Worm (Caenorhabditis elegans) whole organism, L3 larva: ENCODE measurements around the gene Y53C12B.7.

Experiments
- R02D3.7 ChIP-seq: fragments of 150-350 bp; optimal IDR thresholded peaks from 2 replicates; lab custom pipeline; 2014; ENCODE audit warnings: missing biosample characterization, missing genetic modification characterization
- ZK546.5 ChIP-seq: sonication (generic microtip); optimal IDR thresholded peaks from 2 replicates; lab custom pipeline; 2017; ENCODE audit warnings: missing biosample characterization, missing genetic modification characterization
- aly-2 ChIP-seq: fragments of 150-350 bp; optimal IDR thresholded peaks from 2 replicates; lab custom pipeline; 2014; ENCODE audit warnings: missing biosample characterization, missing genetic modification characterization
- ceh-16 ChIP-seq: sonication (generic microtip); optimal IDR thresholded peaks from 2 replicates; lab custom pipeline; 2017; ENCODE audit warnings: missing biosample characterization, missing genetic modification characterization
- ceh-82 ChIP-seq: fragments of 150-350 bp; optimal IDR thresholded peaks from 2 replicates; lab custom pipeline; 2014; ENCODE audit warnings: missing biosample characterization, missing genetic modification characterization
- ceh-9 ChIP-seq: sonication (generic microtip); optimal IDR thresholded peaks from 2 replicates; lab custom pipeline; 2018; ENCODE audit warnings: missing biosample characterization, missing genetic modification characterization
- egl-27 ChIP-seq: sonication (generic microtip); optimal IDR thresholded peaks from 4 replicates; lab custom pipeline; 2017; ENCODE audit warnings: missing biosample characterization, missing genetic modification reagents, missing genetic modification characterization
- egl-5 ChIP-seq: fragments of 150-350 bp; optimal IDR thresholded peaks from 2 replicates; lab custom pipeline; 2017; ENCODE audit warnings: missing biosample characterization, missing genetic modification reagents, missing genetic modification characterization, inconsistent platforms
- elt-1 ChIP-seq: fragments of 150-350 bp; optimal IDR thresholded peaks from 2 replicates; lab custom pipeline; 2014; ENCODE audit warnings: missing biosample characterization, missing genetic modification characterization
- eor-1 ChIP-seq, 2 experiments: fragments of 150-350 bp; optimal IDR thresholded peaks; 2 replicates each; lab custom pipeline; 2014 to 2018; ENCODE audit warnings: missing biosample characterization in 2 of 2, missing genetic modification characterization in 2 of 2
- fkh-10 ChIP-seq: sonication (generic microtip); optimal IDR thresholded peaks from 2 replicates; lab custom pipeline; 2017; ENCODE audit warnings: missing biosample characterization, missing genetic modification reagents, missing genetic modification characterization
- fkh-2 ChIP-seq: fragments of 150-350 bp; optimal IDR thresholded peaks from 2 replicates; lab custom pipeline; 2014; ENCODE audit warnings: missing biosample characterization, missing genetic modification reagents, missing genetic modification characterization
- fos-1 ChIP-seq: fragments of 150-350 bp; optimal IDR thresholded peaks from 2 replicates; lab custom pipeline; 2014; ENCODE audit warnings: missing biosample characterization, missing genetic modification characterization
- hmg-11 ChIP-seq: sonication (generic microtip); optimal IDR thresholded peaks from 2 replicates; lab custom pipeline; 2016; ENCODE audit warnings: missing genetic modification characterization, missing compliant biosample characterization
- jun-1 ChIP-seq: fragments of 150-350 bp; optimal IDR thresholded peaks from 2 replicates; lab custom pipeline; 2014; ENCODE audit warnings: missing biosample characterization, missing genetic modification reagents, missing genetic modification characterization
- lin-15B ChIP-seq: fragments of 150-350 bp; optimal IDR thresholded peaks from 2 replicates; lab custom pipeline; 2014; ENCODE audit warnings: missing biosample characterization, missing genetic modification characterization
- lin-39 ChIP-seq: fragments of 150-350 bp; optimal IDR thresholded peaks from 2 replicates; lab custom pipeline; 2018; ENCODE audit warnings: missing biosample characterization, missing genetic modification reagents, missing genetic modification characterization
- lsy-12 ChIP-seq: sonication (generic microtip); optimal IDR thresholded peaks from 2 replicates; lab custom pipeline; 2016; ENCODE audit warnings: mild to moderate bottlenecking, missing genetic modification characterization, missing compliant biosample characterization
- mdl-1 ChIP-seq: fragments of 150-350 bp; optimal IDR thresholded peaks from 2 replicates; lab custom pipeline; 2014; ENCODE audit warnings: missing biosample characterization, missing genetic modification characterization
- mml-1 ChIP-seq: fragments of 150-350 bp; sonication (generic microtip); optimal IDR thresholded peaks from 3 replicates; lab custom pipeline; 2014; ENCODE audit warnings: missing biosample characterization, missing genetic modification characterization
- nfya-1 ChIP-seq: sonication (generic microtip); optimal IDR thresholded peaks from 2 replicates; lab custom pipeline; 2017; ENCODE audit warnings: missing genetic modification characterization, mild to moderate bottlenecking, missing compliant biosample characterization, antibody characterized with exemption, moderate library complexity; ENCODE audit not compliant: insufficient read depth
- nhr-11 ChIP-seq: fragments of 150-350 bp; optimal IDR thresholded peaks from 2 replicates; lab custom pipeline; 2014; ENCODE audit warnings: missing biosample characterization, missing genetic modification characterization
- nhr-12 ChIP-seq: fragments of 150-350 bp; optimal IDR thresholded peaks from 2 replicates; lab custom pipeline; 2014; ENCODE audit warnings: missing biosample characterization, missing genetic modification characterization
- nhr-23 ChIP-seq: fragments of 150-350 bp; optimal IDR thresholded peaks from 2 replicates; lab custom pipeline; 2014; ENCODE audit warnings: missing biosample characterization, missing genetic modification reagents, missing genetic modification characterization
- nhr-237 ChIP-seq: fragments of 150-350 bp; optimal IDR thresholded peaks from 2 replicates; lab custom pipeline; 2014; ENCODE audit warnings: missing biosample characterization, missing genetic modification characterization
- nhr-25 ChIP-seq: sonication (generic microtip); optimal IDR thresholded peaks from 2 replicates; lab custom pipeline; 2017; ENCODE audit warnings: missing biosample characterization, missing genetic modification characterization
- nhr-28 ChIP-seq: fragments of 150-350 bp; optimal IDR thresholded peaks from 2 replicates; lab custom pipeline; 2014; ENCODE audit warnings: missing biosample characterization, missing genetic modification characterization
- nhr-43 ChIP-seq: sonication (generic microtip); optimal IDR thresholded peaks from 2 replicates; lab custom pipeline; 2016; ENCODE audit warnings: mild to moderate bottlenecking, missing genetic modification characterization, missing compliant biosample characterization; ENCODE audit not compliant: poor library complexity, severe bottlenecking
- nhr-67 ChIP-seq: fragments of 150-350 bp; optimal IDR thresholded peaks from 2 replicates; lab custom pipeline; 2014; ENCODE audit warnings: missing biosample characterization, missing genetic modification characterization
- nhr-76 ChIP-seq: fragments of 150-350 bp; sonication (generic microtip); optimal IDR thresholded peaks from 5 replicates; lab custom pipeline; 2014; ENCODE audit warnings: missing biosample characterization, missing genetic modification characterization
- pha-4 ChIP-seq: fragments of 150-350 bp; optimal IDR thresholded peaks from 2 replicates; lab custom pipeline; 2014; ENCODE audit warnings: missing biosample characterization, missing genetic modification reagents, missing genetic modification characterization
- pqm-1 ChIP-seq: fragments of 150-350 bp; optimal IDR thresholded peaks from 2 replicates; lab custom pipeline; 2017; ENCODE audit warnings: missing biosample characterization, missing genetic modification characterization, inconsistent platforms
- skn-1 ChIP-seq: fragments of 150-350 bp; optimal IDR thresholded peaks from 2 replicates; lab custom pipeline; 2014; ENCODE audit warnings: missing biosample characterization, missing genetic modification characterization
- tbx-2 ChIP-seq: sonication (generic microtip); optimal IDR thresholded peaks from 2 replicates; lab custom pipeline; 2016; ENCODE audit warnings: mild to moderate bottlenecking, missing genetic modification characterization, missing compliant biosample characterization
- unc-39 ChIP-seq: sonication (generic microtip); optimal IDR thresholded peaks from 4 replicates; lab custom pipeline; 2017; ENCODE audit warnings: missing biosample characterization, missing genetic modification characterization
- unc-62 ChIP-seq: fragments of 150-350 bp; sonication (generic microtip); optimal IDR thresholded peaks from 4 replicates; lab custom pipeline; 2014; ENCODE audit warnings: missing biosample characterization, missing genetic modification reagents, missing genetic modification characterization
- ztf-4 ChIP-seq: fragments of 150-350 bp; optimal IDR thresholded peaks from 2 replicates; lab custom pipeline; 2014; ENCODE audit warnings: missing biosample characterization, missing genetic modification characterization

The Y53C12B.7 gene

ce11 chrII:9729866-9730265, 23.2 kb downstream of the Y53C12B.7 start:
- TF ChIP-seq lin-39 (tag; lab: Kevin White, UChicago) (no peak), ceh-82 (tag; lab: Kevin White, UChicago) (no peak), R02D3.7 (tag; lab: Kevin White, UChicago) (no peak), hmg-11 (tag; lab: Kevin White, UChicago) (peak; percentile 19), nfya-1 (tag; lab: Kevin White, UChicago) (peak; percentile 20), egl-5 (tag; lab: Kevin White, UChicago) (peak; percentile 40)

DNA sequence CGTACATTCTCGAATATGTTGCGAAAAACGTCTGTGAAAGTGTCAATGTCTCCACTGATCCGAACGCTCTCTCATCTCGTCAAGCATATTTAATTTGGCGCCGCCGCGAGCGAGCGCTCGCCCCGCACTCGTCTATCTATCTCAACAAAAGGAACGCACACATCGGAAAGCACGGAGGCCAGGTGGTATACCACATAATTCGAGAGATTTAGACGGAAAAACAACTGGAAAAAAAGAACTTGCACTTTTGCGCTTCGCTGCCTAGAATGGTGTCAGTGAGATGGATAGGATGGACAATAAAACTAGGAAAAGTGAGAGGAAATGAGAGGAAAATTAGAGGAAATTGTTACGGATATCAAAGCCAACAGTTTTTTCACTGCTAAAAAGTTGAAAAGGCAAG, 23.8 kb downstream of the Y53C12B.7 start:
- TF ChIP-seq lin-15B (tag; lab: Kevin White, UChicago) (peak; percentile 35), jun-1 (tag; lab: Kevin White, UChicago) (no peak), eor-1 (tag; optimal IDR thresholded peaks at IDR 0.05; lab: Kevin White, UChicago) (no peak), nhr-237 (no peak), unc-62 (no peak), nhr-25 (tag; lab: Kevin White, UChicago) (peak; percentile 59), hmg-11 (tag; lab: Kevin White, UChicago) (no peak), nhr-23 (tag; lab: Kevin White, UChicago) (peak; percentile 71), pha-4 (tag; lab: Kevin White, UChicago) (peak; percentile 41)

DNA sequence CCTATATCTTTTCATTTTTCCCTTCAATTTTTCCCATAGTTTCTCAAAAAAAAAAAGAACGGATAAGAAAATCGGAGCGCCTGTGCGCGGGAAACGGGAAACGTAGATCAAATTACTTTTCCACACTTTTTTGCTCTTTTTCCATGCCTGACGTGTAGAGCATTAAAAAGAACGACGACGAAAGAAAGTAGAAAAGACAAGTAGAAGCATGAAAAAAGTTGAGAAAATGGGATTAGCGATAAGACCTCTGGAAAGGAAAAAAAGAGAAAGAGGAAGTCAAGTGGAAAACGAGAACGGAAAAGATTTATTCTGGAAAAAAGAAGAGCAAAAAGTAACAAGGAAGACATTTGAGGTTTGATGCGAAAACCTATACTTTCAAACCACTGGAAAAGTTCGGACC, 24.5 kb downstream of the Y53C12B.7 start:
- TF ChIP-seq fkh-10 (GFP tag; lab: Kevin White, UChicago) (peak; percentile 90), egl-27 (tag; lab: Kevin White, UChicago) (no peak)

DNA sequence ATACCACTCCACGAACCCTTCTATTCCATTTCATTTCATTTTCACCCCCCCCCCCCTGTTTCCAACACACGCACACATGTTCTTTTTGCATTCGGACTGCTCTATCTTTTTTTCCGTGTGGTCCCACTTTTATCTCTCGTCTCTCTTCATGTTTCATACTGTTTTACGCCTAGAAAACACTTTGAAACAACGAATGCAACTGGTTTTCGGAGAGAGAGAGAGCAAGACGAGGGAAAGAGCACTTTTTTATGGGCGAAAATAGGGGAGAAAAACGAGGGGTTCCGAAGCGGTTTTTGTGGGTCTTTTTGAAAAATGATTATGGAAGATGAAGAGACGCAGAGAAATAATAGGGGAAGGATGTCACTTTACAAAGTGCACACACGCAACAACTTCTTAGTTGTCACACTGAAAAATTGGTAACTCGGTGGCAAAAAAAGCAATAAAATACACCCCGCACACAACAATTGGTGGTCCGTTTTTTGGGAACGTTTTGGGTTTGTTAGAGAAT, 25.8 kb downstream of the Y53C12B.7 start:
- no peak for TF ChIP-seq tbx-2 (tag; lab: Kevin White, UChicago)
- TF ChIP-seq nhr-25 (tag; lab: Kevin White, UChicago) = no peak
- peak; percentile 46 for TF ChIP-seq egl-5 (tag; lab: Kevin White, UChicago)
- TF ChIP-seq lsy-12 (tag; lab: Kevin White, UChicago) = no peak
- TF ChIP-seq ztf-4 (tag; lab: Kevin White, UChicago) = no peak
- TF ChIP-seq nhr-28 (tag; lab: Kevin White, UChicago) = no peak
- no peak for TF ChIP-seq nhr-11
- no peak for TF ChIP-seq mdl-1 (tag; lab: Kevin White, UChicago)
- no peak for TF ChIP-seq egl-27 (tag; lab: Kevin White, UChicago)
- peak; percentile 41 for TF ChIP-seq lin-39 (tag; lab: Kevin White, UChicago)
- no peak for TF ChIP-seq nhr-23 (tag; lab: Kevin White, UChicago)
- TF ChIP-seq aly-2 (tag; lab: Kevin White, UChicago) = no peak
- peak; percentile 1 for TF ChIP-seq lin-15B (tag; lab: Kevin White, UChicago)
- TF ChIP-seq jun-1 (tag; lab: Kevin White, UChicago) = no peak
- no peak for TF ChIP-seq fkh-10 (GFP tag; lab: Kevin White, UChicago)
- TF ChIP-seq skn-1 (tag; lab: Kevin White, UChicago) = no peak
- no peak for TF ChIP-seq hmg-11 (tag; lab: Kevin White, UChicago)
- TF ChIP-seq ceh-9 (tag; lab: Kevin White, UChicago) = no peak
- no peak for TF ChIP-seq pqm-1
- TF ChIP-seq R02D3.7 (tag; lab: Kevin White, UChicago) = no peak
- no peak for TF ChIP-seq unc-62
- no peak for TF ChIP-seq nhr-76 (tag; lab: Kevin White, UChicago)
- no peak for TF ChIP-seq ceh-82 (tag; lab: Kevin White, UChicago)
- TF ChIP-seq nhr-12 = no peak
- no peak for TF ChIP-seq elt-1
- TF ChIP-seq mml-1 (tag; lab: Kevin White, UChicago) = no peak
- TF ChIP-seq fkh-2 (tag; lab: Kevin White, UChicago) = no peak
- TF ChIP-seq nhr-43 = no peak
- TF ChIP-seq ZK546.5 = no peak
- no peak for TF ChIP-seq pha-4 (tag; lab: Kevin White, UChicago)
- TF ChIP-seq fos-1 (tag; lab: Kevin White, UChicago) = no peak
- no peak for TF ChIP-seq ceh-16
- no peak for TF ChIP-seq nhr-67 (tag; lab: Kevin White, UChicago)
- TF ChIP-seq nfya-1 (tag; lab: Kevin White, UChicago) = peak; percentile 56
- no peak for TF ChIP-seq unc-39
